Worm (Caenorhabditis elegans): Measurements from ENCODE around the gene pdr-1.

The pdr-1 gene

ce11 chrIII:13768074-13768662 lies 3.1 kb upstream of the pdr-1 start, which contains the start of gene rml-1 (continued):
- TF ChIP-seq aptf-2 (GFP tag; conservative IDR thresholded peaks at IDR 0.05) (no peak), F57C9.4 (tag; optimal IDR thresholded peaks at IDR 0.05) (no peak), lin-35 (GFP tag; optimal IDR thresholded peaks at IDR 0.05) (peak in 1 of 3 experiments; percentile 14), xnd-1 (tag; optimal IDR thresholded peaks at IDR 0.05) (peak; percentile 34), ztf-22 (GFP tag; optimal IDR thresholded peaks at IDR 0.05) (no peak), Y67H2A.10 (GFP tag; conservative IDR thresholded peaks at IDR 0.05) (no peak), mxl-1 (tag; optimal IDR thresholded peaks at IDR 0.05) (no peak), ets-4 (GFP tag; optimal IDR thresholded peaks at IDR 0.05) (no peak), tbp1 (GFP tag; optimal IDR thresholded peaks at IDR 0.05) (no peak), nhr-27 (tag; optimal IDR thresholded peaks at IDR 0.05) (no peak), hrde-1 (tag; optimal IDR thresholded peaks at IDR 0.05; ENCODE audit: borderline replicate concordance) (peak; percentile 47), ztf-18 (tag; optimal IDR thresholded peaks at IDR 0.05) (no peak), K12H6.12 (tag; optimal IDR thresholded peaks at IDR 0.05) (no peak), lag-1 (GFP tag; IDR thresholded peaks at IDR 0.05) (no peak), ceh-100 (GFP tag; IDR thresholded peaks at IDR 0.05) (no peak), attf-5 (GFP tag; optimal IDR thresholded peaks at IDR 0.05) (no peak), let-526 (GFP tag; IDR thresholded peaks at IDR 0.05) (no peak), F57A8.1 (GFP tag; optimal IDR thresholded peaks at IDR 0.05) (no peak), cebp-2 (GFP tag; IDR thresholded peaks at IDR 0.05) (no peak), athp-1 (tag; optimal IDR thresholded peaks at IDR 0.05) (no peak), lsy-27 (tag; optimal IDR thresholded peaks at IDR 0.05; ENCODE audit: borderline replicate concordance, insufficient read depth) (no peak), tbx-9 (tag; optimal IDR thresholded peaks at IDR 0.05; ENCODE audit: borderline replicate concordance) (no peak), egrh-3 (GFP tag; IDR thresholded peaks at IDR 0.05) (no peak), snpc-4 (GFP tag; optimal IDR thresholded peaks at IDR 0.05) (no peak), snpc-4 (tag; optimal IDR thresholded peaks at IDR 0.05) (no peak), sdz-38 (tag; optimal IDR thresholded peaks at IDR 0.05) (no peak), egl-44 (GFP tag; IDR thresholded peaks at IDR 0.05) (no peak), F23B12.7 (tag; optimal IDR thresholded peaks at IDR 0.05; ENCODE audit: insufficient read depth) (no peak), ekl-4 (GFP tag; IDR thresholded peaks at IDR 0.05) (no peak), ama-1 (optimal IDR thresholded peaks at IDR 0.05) (no peak), ama-1 (GFP tag; optimal IDR thresholded peaks at IDR 0.05) (peak in 1 of 2 experiments; percentile 65), F22D6.2 (tag; optimal IDR thresholded peaks at IDR 0.05) (no peak), rpc-1 (optimal IDR thresholded peaks at IDR 0.05) (no peak), rpc-1 (tag; optimal IDR thresholded peaks at IDR 0.05) (no peak), F52B5.7 (tag; optimal IDR thresholded peaks at IDR 0.05) (no peak), nfya-1 (tag; optimal IDR thresholded peaks at IDR 0.05; ENCODE audit: borderline replicate concordance, insufficient read depth) (no peak), snpc-1.3 (tag; optimal IDR thresholded peaks at IDR 0.05; ENCODE audit: insufficient read depth) (no peak), sea-2 (GFP tag; IDR thresholded peaks at IDR 0.05) (no peak), atf-7 (tag; optimal IDR thresholded peaks at IDR 0.05) (no peak), T26A5.8 (tag; optimal IDR thresholded peaks at IDR 0.05) (no peak), hlh-26 (GFP tag; conservative IDR thresholded peaks at IDR 0.05) (no peak), tlf-1 (GFP tag; optimal IDR thresholded peaks at IDR 0.05) (no peak), let-607 (tag; optimal IDR thresholded peaks at IDR 0.05) (no peak), snpc-3.4 (tag; optimal IDR thresholded peaks at IDR 0.05) (peak; percentile 51), pbrm-1 (GFP tag; IDR thresholded peaks at IDR 0.05) (no peak), lsl-1 (GFP tag; optimal IDR thresholded peaks at IDR 0.05) (peak; percentile 21), nfya-2 (GFP tag; IDR thresholded peaks at IDR 0.05) (no peak), rec-8 (tag; optimal IDR thresholded peaks at IDR 0.05) (no peak)

Data from whole organism, young adult.